Fruit fly (Drosophila melanogaster) Kc167 (cell line): ENCODE results near the gene CG44014.

Experiments used
- h ChIP-seq: fragments of >200 bp; optimal IDR thresholded peaks from 3 replicates; lab custom pipeline; 2018; ENCODE audit warnings: missing external identifiers
- ttk ChIP-seq: sonication (Bioruptor generic); optimal IDR thresholded peaks from 2 replicates; lab custom pipeline; 2017; ENCODE audit warnings: missing external identifiers

- no peak for TF ChIP-seq h
- no peak for TF ChIP-seq ttk (lab: Kevin White, UChicago)
Observed at dm6 chr3R:15473360-15473938, 35.2 kb downstream of the CG44014 start.
